Fruit fly (Drosophila melanogaster) whole organism, embryonic: ENCODE measurements around the gene Pink1.

Experiments
- Adf1 ChIP-seq: fragments of 200-800 bp; sonication (Bioruptor generic); IDR thresholded peaks from 2 replicates; pipeline ENCODE4 v1.3.6; 2022; ENCODE audit warnings: missing biosample characterization, missing genetic modification characterization
- BEAF-32 ChIP-seq: fragments of 200-800 bp; sonication (Bioruptor generic); optimal IDR thresholded peaks from 3 replicates; lab custom pipeline; 2017; ENCODE audit warnings: missing biosample characterization, missing genetic modification characterization, mild to moderate bottlenecking, moderate library complexity, missing genetic modification reagents
- CG11504 ChIP-seq: fragments of 200-800 bp; sonication (Bioruptor generic); optimal IDR thresholded peaks from 3 replicates; lab custom pipeline; 2019; ENCODE audit warnings: missing biosample characterization, mild to moderate bottlenecking, missing genetic modification characterization, moderate library complexity
- CG13775 ChIP-seq: fragments of 200-800 bp; sonication (Bioruptor generic); optimal IDR thresholded peaks from 3 replicates; lab custom pipeline; 2017; ENCODE audit warnings: missing biosample characterization, mild to moderate bottlenecking, missing genetic modification characterization
- CG14860 ChIP-seq: fragments of 200-800 bp; sonication (Bioruptor generic); IDR thresholded peaks from 3 replicates; pipeline ENCODE4 v1.3.6; 2022; ENCODE audit warnings: missing biosample characterization, missing genetic modification characterization; ENCODE audit not compliant: partially characterized antibody
- CG15601 ChIP-seq: fragments of 200-800 bp; sonication (Bioruptor generic); optimal IDR thresholded peaks from 3 replicates; lab custom pipeline; 2019; ENCODE audit warnings: missing biosample characterization, mild to moderate bottlenecking, missing genetic modification characterization, moderate library complexity
- CG1832 ChIP-seq: fragments of 200-800 bp; sonication (Bioruptor generic); optimal IDR thresholded peaks from 2 replicates; lab custom pipeline; 2017; ENCODE audit warnings: missing biosample characterization, mild to moderate bottlenecking, missing genetic modification characterization, inconsistent platforms
- CG34224 ChIP-seq: fragments of 200-800 bp; sonication (Bioruptor generic); IDR thresholded peaks from 3 replicates; pipeline ENCODE4 v1.3.6; 2022; ENCODE audit warnings: missing biosample characterization, missing genetic modification characterization; ENCODE audit not compliant: partially characterized antibody
- CG3726 ChIP-seq: fragments of 200-800 bp; sonication (Bioruptor generic); IDR thresholded peaks from 3 replicates; pipeline ENCODE4, ENCODE4 v1.3.6; 2022; ENCODE audit warnings: missing biosample characterization, missing genetic modification characterization
- CG3838 ChIP-seq: fragments of 200-800 bp; sonication (Bioruptor generic); optimal IDR thresholded peaks from 3 replicates; lab custom pipeline; 2016; ENCODE audit warnings: missing biosample characterization, missing genetic modification characterization
- CG3995 ChIP-seq: fragments of 200-800 bp; sonication (Bioruptor generic); optimal IDR thresholded peaks from 3 replicates; lab custom pipeline; 2016; ENCODE audit warnings: missing biosample characterization, missing genetic modification characterization
- CG4424 ChIP-seq: fragments of 200-800 bp; sonication (Bioruptor generic); optimal IDR thresholded peaks from 3 replicates; lab custom pipeline; 2016; ENCODE audit warnings: missing biosample characterization, missing genetic modification characterization
- CG4617 ChIP-seq: fragments of 200-800 bp; sonication (Bioruptor generic); optimal IDR thresholded peaks from 3 replicates; lab custom pipeline; 2016; ENCODE audit warnings: missing biosample characterization, missing genetic modification characterization, borderline replicate concordance
- CG7372 ChIP-seq: fragments of 200-800 bp; sonication (Bioruptor generic); IDR thresholded peaks from 2 replicates; pipeline ENCODE4 v1.3.6; 2022; ENCODE audit warnings: missing biosample characterization, missing genetic modification characterization
- CG8388 ChIP-seq: fragments of 200-800 bp; sonication (Bioruptor generic); optimal IDR thresholded peaks from 2 replicates; lab custom pipeline; 2019; ENCODE audit warnings: missing biosample characterization, mild to moderate bottlenecking, missing genetic modification characterization, moderate library complexity
- CG9727 ChIP-seq: fragments of 200-800 bp; sonication (Bioruptor generic); optimal IDR thresholded peaks from 3 replicates; lab custom pipeline; 2017; ENCODE audit warnings: missing biosample characterization, mild to moderate bottlenecking, missing genetic modification characterization
- CG9932 ChIP-seq: fragments of 200-800 bp; sonication (Bioruptor generic); IDR thresholded peaks from 2 replicates; pipeline ENCODE4 v1.3.6; 2022; ENCODE audit warnings: missing biosample characterization, missing genetic modification characterization
- Camta ChIP-seq: fragments of 200-800 bp; sonication (Bioruptor generic); optimal IDR thresholded peaks from 2 replicates; lab custom pipeline; 2016; ENCODE audit warnings: missing biosample characterization, missing genetic modification characterization
- Dad ChIP-seq: fragments of 200-800 bp; sonication (Bioruptor generic); optimal IDR thresholded peaks from 3 replicates; lab custom pipeline; 2016; ENCODE audit warnings: missing biosample characterization, missing genetic modification characterization
- Hr39 ChIP-seq: fragments of >200 bp; optimal IDR thresholded peaks from 2 replicates; lab custom pipeline; 2017
- Max ChIP-seq: fragments of 200-800 bp; sonication (Bioruptor generic); optimal IDR thresholded peaks from 2 replicates; lab custom pipeline; 2016; ENCODE audit warnings: missing biosample characterization, mild to moderate bottlenecking, missing genetic modification characterization
- Myb ChIP-seq: fragments of 200-800 bp; sonication (Bioruptor generic); optimal IDR thresholded peaks from 2 replicates; lab custom pipeline; 2016; ENCODE audit warnings: missing biosample characterization, missing genetic modification characterization
- NK7.1 ChIP-seq: fragments of 200-800 bp; sonication (Bioruptor generic); optimal IDR thresholded peaks from 3 replicates; lab custom pipeline; 2016; ENCODE audit warnings: missing biosample characterization, missing genetic modification characterization
- Nf-YC ChIP-seq: fragments of 200-800 bp; optimal IDR thresholded peaks from 3 replicates; lab custom pipeline; 2019; ENCODE audit warnings: missing biosample characterization, mild to moderate bottlenecking, missing genetic modification characterization, moderate library complexity
- Oli ChIP-seq: fragments of 200-800 bp; sonication (Bioruptor generic); optimal IDR thresholded peaks from 2 replicates; lab custom pipeline; 2018; ENCODE audit warnings: missing biosample characterization, mild to moderate bottlenecking, missing genetic modification characterization, moderate library complexity
- PHDP ChIP-seq: fragments of 200-800 bp; sonication (Bioruptor generic); optimal IDR thresholded peaks from 3 replicates; lab custom pipeline; 2018; ENCODE audit warnings: missing biosample characterization, mild to moderate bottlenecking, missing genetic modification characterization, moderate library complexity
- Rx ChIP-seq: fragments of 200-800 bp; sonication (Bioruptor generic); IDR thresholded peaks from 2 replicates; pipeline ENCODE4 v1.3.6; 2022; ENCODE audit warnings: missing biosample characterization, missing genetic modification characterization
- Spps ChIP-seq: fragments of 200-800 bp; sonication (Bioruptor generic); optimal IDR thresholded peaks from 2 replicates; lab custom pipeline; 2018; ENCODE audit warnings: missing biosample characterization, mild to moderate bottlenecking, missing genetic modification characterization
- Sry-β ChIP-seq: fragments of 200-800 bp; sonication (Bioruptor generic); optimal IDR thresholded peaks from 2 replicates; lab custom pipeline; 2018; ENCODE audit warnings: missing biosample characterization, mild to moderate bottlenecking, missing genetic modification characterization, moderate library complexity
- Stat92E ChIP-seq, 3 experiments: fragments of >200 bp in 2 of 3; fragments of 200-800 bp in 1 of 3; sonication (Bioruptor generic) in 1 of 3; optimal IDR thresholded peaks; 2 replicates each; lab custom pipeline; 2017 to 2019; ENCODE audit warnings: missing biosample characterization in 3 of 3, missing genetic modification characterization in 3 of 3, mild to moderate bottlenecking in 1 of 3, moderate library complexity in 1 of 3
- TFAM ChIP-seq: fragments of 200-800 bp; sonication (Bioruptor generic); optimal IDR thresholded peaks from 2 replicates; lab custom pipeline; 2017; ENCODE audit warnings: missing biosample characterization, missing genetic modification characterization, inconsistent platforms
- Taf1 ChIP-seq: fragments of 200-800 bp; sonication (Bioruptor generic); IDR thresholded peaks from 2 replicates; pipeline ENCODE4 v1.3.6; 2022; ENCODE audit warnings: missing biosample characterization, missing genetic modification characterization
- ac ChIP-seq: fragments of 200-800 bp; sonication (Bioruptor generic); optimal IDR thresholded peaks from 3 replicates; lab custom pipeline; 2017; ENCODE audit warnings: missing biosample characterization, mild to moderate bottlenecking, missing genetic modification characterization
- ato ChIP-seq: fragments of 200-800 bp; sonication (Bioruptor generic); IDR thresholded peaks from 2 replicates; pipeline ENCODE4 v1.3.6; 2022; ENCODE audit warnings: missing biosample characterization, missing genetic modification characterization; ENCODE audit not compliant: partially characterized antibody
- bsh ChIP-seq, 2 experiments: fragments of 200-800 bp; sonication (Bioruptor generic); optimal IDR thresholded peaks; 2 replicates each; lab custom pipeline; 2017 to 2018; ENCODE audit warnings: mild to moderate bottlenecking in 2 of 2, missing biosample characterization in 2 of 2, missing genetic modification characterization in 2 of 2, moderate library complexity in 1 of 2
- cg ChIP-seq: fragments of 200-800 bp; sonication (Bioruptor generic); optimal IDR thresholded peaks from 3 replicates; lab custom pipeline; 2019; ENCODE audit warnings: missing biosample characterization, mild to moderate bottlenecking, missing genetic modification characterization, moderate library complexity
- danr ChIP-seq: fragments of 200-800 bp; sonication (Bioruptor generic); IDR thresholded peaks from 2 replicates; pipeline ENCODE4 v1.3.6; 2022; ENCODE audit warnings: missing biosample characterization, missing genetic modification characterization
- exex ChIP-seq: fragments of 200-800 bp; sonication (Bioruptor generic); optimal IDR thresholded peaks from 4 replicates; lab custom pipeline; 2018; ENCODE audit warnings: missing biosample characterization, mild to moderate bottlenecking, missing genetic modification characterization, moderate library complexity
- gcm2 ChIP-seq: fragments of 200-800 bp; sonication (Bioruptor generic); optimal IDR thresholded peaks from 2 replicates; lab custom pipeline; 2016; ENCODE audit warnings: missing biosample characterization, missing genetic modification characterization
- inv ChIP-seq: fragments of 200-800 bp; sonication (Bioruptor generic); IDR thresholded peaks from 2 replicates; pipeline ENCODE4 v1.3.6; 2022; ENCODE audit warnings: missing biosample characterization, missing genetic modification characterization; ENCODE audit not compliant: partially characterized antibody
- jumu ChIP-seq: fragments of 200-800 bp; sonication (Bioruptor generic); optimal IDR thresholded peaks from 3 replicates; lab custom pipeline; 2016; ENCODE audit warnings: missing biosample characterization, missing genetic modification characterization
- lab ChIP-seq: fragments of 200-800 bp; sonication (Bioruptor generic); optimal IDR thresholded peaks from 3 replicates; lab custom pipeline; 2017; ENCODE audit warnings: missing biosample characterization, missing genetic modification characterization, mild to moderate bottlenecking, moderate library complexity, missing genetic modification reagents
- pan ChIP-seq, 4 experiments: fragments of >200 bp in 3 of 4; fragments of 200-800 bp in 1 of 4; sonication (Bioruptor generic) in 1 of 4; optimal IDR thresholded peaks in 3 of 4; IDR thresholded peaks in 1 of 4; 2 replicates each; pipeline versions ENCODE4 v1.3.6 to Lab custom; 2017 to 2022; ENCODE audit warnings: missing biosample characterization in 2 of 4, missing genetic modification characterization in 2 of 4, mixed read lengths in 1 of 4
- rib ChIP-seq: fragments of 200-800 bp; sonication (Bioruptor generic); IDR thresholded peaks from 2 replicates; pipeline ENCODE4 v1.3.6; 2022; ENCODE audit warnings: missing biosample characterization, missing genetic modification characterization
- shn ChIP-seq: fragments of 200-800 bp; sonication (Bioruptor generic); optimal IDR thresholded peaks from 3 replicates; lab custom pipeline; 2016; ENCODE audit warnings: missing biosample characterization, missing genetic modification characterization
- sisA ChIP-seq: fragments of 200-800 bp; sonication (Bioruptor generic); IDR thresholded peaks from 2 replicates; pipeline ENCODE4 v1.3.6; 2022; ENCODE audit warnings: missing biosample characterization, missing genetic modification characterization
- slou ChIP-seq: fragments of 200-800 bp; sonication (Bioruptor generic); optimal IDR thresholded peaks from 3 replicates; lab custom pipeline; 2016; ENCODE audit warnings: missing biosample characterization, missing genetic modification characterization
- slp2 ChIP-seq: fragments of 200-800 bp; sonication (Bioruptor generic); optimal IDR thresholded peaks from 2 replicates; lab custom pipeline; 2016; ENCODE audit warnings: missing biosample characterization, missing genetic modification characterization
- toy ChIP-seq: fragments of 200-800 bp; sonication (Bioruptor generic); IDR thresholded peaks from 2 replicates; pipeline ENCODE4 v1.3.6; 2022; ENCODE audit warnings: missing biosample characterization, missing genetic modification characterization
- tup ChIP-seq: fragments of 200-800 bp; sonication (Bioruptor generic); optimal IDR thresholded peaks from 2 replicates; lab custom pipeline; 2016; ENCODE audit warnings: missing biosample characterization, mild to moderate bottlenecking, missing genetic modification characterization, moderate library complexity

Gene Pink1

DNA sequence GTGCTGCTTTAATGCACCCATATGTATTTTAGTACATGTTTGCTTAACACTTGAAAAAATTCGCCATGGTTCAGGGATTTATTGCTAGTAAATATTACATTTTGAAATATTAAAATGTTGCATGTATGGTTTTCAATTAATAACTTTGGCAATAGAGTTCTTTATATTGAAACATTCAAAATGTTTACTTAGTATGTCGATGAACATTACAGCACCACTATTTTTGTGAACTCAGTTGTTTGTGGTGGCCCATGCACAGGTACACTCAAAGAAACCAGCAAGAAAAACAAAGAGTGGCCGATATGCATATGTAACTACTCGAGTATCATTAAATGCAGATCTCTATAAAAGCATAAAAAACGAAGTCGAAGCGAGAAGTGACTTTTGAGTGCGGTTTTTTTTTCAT is 18.4 kb downstream of the Pink1 start (continued):
- TF ChIP-seq tup (GFP tag; lab: Kevin White, UChicago) (no peak), CG11504 (tag; lab: Kevin White, UChicago) (peak; percentile 86), Spps (tag; lab: Kevin White, UChicago) (peak; percentile 40), Stat92E (GFP tag; optimal IDR thresholded peaks at IDR 0.05; lab: Kevin White, UChicago) (no peak), CG3838 (GFP tag; lab: Kevin White, UChicago) (peak; percentile 18), Dad (GFP tag; lab: Kevin White, UChicago) (peak; percentile 41), gcm2 (GFP tag; lab: Kevin White, UChicago) (peak; percentile 10), toy (GFP tag; lab: Robert Waterston, UW) (no peak), Nf-YC (tag; lab: Kevin White, UChicago) (peak; percentile 18), Hr39 (no peak), slp2 (GFP tag; lab: Kevin White, UChicago) (peak; percentile 62), CG4424 (GFP tag; lab: Kevin White, UChicago) (peak; percentile 72), CG7372 (GFP tag; lab: Robert Waterston, UW) (peak; percentile 31; the same call in 1 of the 2 replicates), CG3995 (GFP tag; lab: Kevin White, UChicago) (no peak), CG9932 (GFP tag; lab: Robert Waterston, UW) (no peak), CG15601 (tag; lab: Kevin White, UChicago) (peak; percentile 75), Adf1 (GFP tag; lab: Robert Waterston, UW) (no peak), BEAF-32 (GFP tag; lab: Kevin White, UChicago) (no peak), Taf1 (no peak), CG1832 (no peak), CG9727 (peak; percentile 52), Myb (GFP tag; lab: Kevin White, UChicago) (no peak), CG3726 (GFP tag; lab: Robert Waterston, UW) (0 out of 3 replicates have a peak, but pooled peaks have one; percentile 61), ac (GFP tag; lab: Kevin White, UChicago) (no peak), Rx (GFP tag; lab: Robert Waterston, UW) (peak; percentile 58; the same call in 1 of the 2 replicates), CG4617 (GFP tag; lab: Kevin White, UChicago) (no peak), rib (GFP tag; lab: Robert Waterston, UW) (no peak), bsh (GFP tag; optimal IDR thresholded peaks at IDR 0.05; lab: Kevin White, UChicago) (peak; percentile 58 to 80), CG34224 (GFP tag; lab: Robert Waterston, UW) (no peak), inv (GFP tag; lab: Robert Waterston, UW) (no peak), Max (GFP tag; lab: Kevin White, UChicago) (peak; percentile 33), NK7.1 (GFP tag; lab: Kevin White, UChicago) (peak; percentile 35), cg (no peak), Sry-β (GFP tag; lab: Kevin White, UChicago) (no peak), CG8388 (GFP tag; lab: Kevin White, UChicago) (peak; percentile 77), TFAM (GFP tag; lab: Kevin White, UChicago) (peak; percentile 41), slou (GFP tag; lab: Kevin White, UChicago) (no peak), sisA (peak; percentile 77), CG14860 (no peak), lab (GFP tag; lab: Kevin White, UChicago) (peak; percentile 56), jumu (GFP tag; lab: Kevin White, UChicago) (peak; percentile 38), Oli (tag; lab: Kevin White, UChicago) (peak; percentile 81), PHDP (tag; lab: Kevin White, UChicago) (peak; percentile 64), danr (GFP tag; lab: Robert Waterston, UW) (peak; percentile 18; the same call in 1 of the 2 replicates), exex (tag; lab: Kevin White, UChicago) (no peak), shn (peak; percentile 22), Camta (peak; percentile 63), CG13775 (GFP tag; lab: Kevin White, UChicago) (peak; percentile 52), pan (optimal IDR thresholded peaks at IDR 0.05; lab: Kevin White, UChicago) (no peak), pan (GFP tag; optimal IDR thresholded peaks at IDR 0.05 in 1 of 2, IDR thresholded peaks at IDR 0.05 in 1 of 2) (peak in 1 of 2 experiments; percentile 73), ato (GFP tag; lab: Robert Waterston, UW) (no peak)
